Worm (Caenorhabditis elegans) whole organism, late embryonic: Measurements from ENCODE around the gene his-64.

Experiments used
- ama-1 ChIP-seq: fragments of 150-350 bp; optimal IDR thresholded peaks from 2 replicates; lab custom pipeline; 2014
- ets-4 ChIP-seq: sonication (generic microtip); optimal IDR thresholded peaks from 2 replicates; lab custom pipeline; 2016; ENCODE audit warnings: missing genetic modification characterization, missing compliant biosample characterization
- fax-1 ChIP-seq: sonication (generic microtip); optimal IDR thresholded peaks from 2 replicates; lab custom pipeline; 2016; ENCODE audit warnings: missing genotype, missing genetic modification characterization, missing compliant biosample characterization
- fkh-6 ChIP-seq: sonication (generic microtip); optimal IDR thresholded peaks from 2 replicates; lab custom pipeline; 2016; ENCODE audit warnings: missing genetic modification characterization, missing compliant biosample characterization
- npax-4 ChIP-seq: sonication (generic microtip); optimal IDR thresholded peaks from 2 replicates; lab custom pipeline; 2016; ENCODE audit warnings: missing genetic modification characterization, missing compliant biosample characterization
- sdc-2 ChIP-seq: sonication (generic microtip); optimal IDR thresholded peaks from 2 replicates; lab custom pipeline; 2016; ENCODE audit warnings: missing genotype, missing genetic modification characterization, missing compliant biosample characterization

- TF ChIP-seq ama-1 (lab: Kevin White, UChicago) (no peak), npax-4 (tag; lab: Kevin White, UChicago) (no peak), fax-1 (no peak), sdc-2 (tag; lab: Kevin White, UChicago) (no peak), fkh-6 (no peak), ets-4 (tag; lab: Kevin White, UChicago) (no peak)
These were observed 5.4 kb upstream of the his-64 start for ce11 chrIV:11401482-11401881.
